Worm (Caenorhabditis elegans): Measurements from ENCODE around the gene str-151.

The str-151 gene

DNA sequence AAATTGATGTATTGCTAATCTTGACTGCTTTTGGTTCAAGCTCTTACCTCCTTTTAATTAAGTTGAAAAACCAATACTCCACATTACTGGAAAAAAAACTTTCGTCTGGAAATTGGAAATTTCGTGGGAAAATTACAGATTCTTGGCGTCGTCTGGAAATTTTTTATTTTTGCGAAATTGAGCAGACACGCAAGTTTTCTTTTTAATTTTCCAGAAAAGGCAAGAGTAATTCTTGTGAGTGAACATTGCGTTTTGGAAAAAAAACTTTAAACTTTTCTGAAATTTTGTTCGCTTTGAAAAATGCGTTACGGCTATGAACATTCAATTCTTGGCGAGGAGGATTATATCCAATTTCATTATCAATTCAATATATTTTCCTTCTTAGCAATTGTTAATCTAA lies 10.4 kb upstream of the str-151 start, which contains the start of gene sru-45:
TSS of gene sru-45 (plus strand) at position 301 of the 400 bp plus-strand sequence.
- TF ChIP-seq spr-3 (GFP tag; optimal IDR thresholded peaks at IDR 0.05) (no peak), spr-1 (tag; optimal IDR thresholded peaks at IDR 0.05) (no peak), ZK337.2 (GFP tag; IDR thresholded peaks at IDR 0.05) (no peak), dmd-6 (GFP tag; IDR thresholded peaks at IDR 0.05) (no peak)

DNA sequence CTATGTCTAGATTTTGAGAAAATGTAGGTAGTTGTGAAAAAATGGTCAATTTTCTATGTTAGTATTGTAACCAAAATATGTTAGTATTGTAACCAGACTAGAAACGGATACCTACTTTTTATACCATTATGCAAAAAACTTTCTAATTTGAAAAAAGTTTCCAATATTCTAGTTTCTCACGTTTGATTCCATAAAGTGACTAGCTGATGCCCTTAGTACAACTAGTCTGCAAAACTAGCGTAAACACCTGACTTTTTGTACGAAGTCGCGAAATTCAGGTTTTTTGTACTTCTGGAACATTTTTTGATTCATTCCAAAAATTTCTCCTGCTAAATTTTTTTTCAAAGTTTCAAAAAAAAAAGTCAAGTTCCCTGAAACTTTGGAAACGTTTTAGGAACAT lies 7.9 kb upstream of the str-151 start:
- TF ChIP-seq ceh-28 (tag; optimal IDR thresholded peaks at IDR 0.05) (no peak), unc-62 (GFP tag; optimal IDR thresholded peaks at IDR 0.05 in 1 of 2) (peak in 1 of 2 experiments; percentile 78), unc-62 (tag; optimal IDR thresholded peaks at IDR 0.05) (no peak), egl-27 (tag; optimal IDR thresholded peaks at IDR 0.05) (no peak), nhr-10 (tag; optimal IDR thresholded peaks at IDR 0.05) (no peak), aha-1 (tag) (peak; percentile 76)

DNA sequence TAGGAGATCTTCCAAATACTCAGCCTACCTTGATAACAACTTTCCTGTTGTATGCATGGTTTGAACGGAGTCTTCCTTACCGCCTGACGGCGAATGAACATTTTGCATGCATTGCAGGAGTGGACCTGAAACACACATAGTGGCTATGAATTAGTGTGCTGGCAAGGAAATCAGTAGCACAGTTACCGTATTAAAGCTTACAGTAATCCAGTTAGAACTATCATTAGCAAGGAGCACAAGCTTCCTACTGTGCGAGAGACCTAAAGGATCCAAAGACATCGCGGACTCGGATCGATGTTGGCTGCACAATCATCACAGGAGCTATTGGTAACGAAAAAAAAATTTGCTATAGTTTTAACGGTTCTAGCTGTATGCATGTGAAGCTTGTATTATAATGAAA lies 5.3 kb upstream of the str-151 start, which contains the start of gene nhr-233:
TSS of gene nhr-233 (minus strand) at position 101 of the 400 bp plus-strand sequence.
- TF ChIP-seq unc-62 (GFP tag; optimal IDR thresholded peaks at IDR 0.05 in 1 of 2) (peak in 1 of 2 experiments; percentile 19), unc-62 (tag; optimal IDR thresholded peaks at IDR 0.05) (no peak), D1046.2 (GFP tag; IDR thresholded peaks at IDR 0.05) (no peak), nhr-10 (tag; optimal IDR thresholded peaks at IDR 0.05) (no peak)

DNA sequence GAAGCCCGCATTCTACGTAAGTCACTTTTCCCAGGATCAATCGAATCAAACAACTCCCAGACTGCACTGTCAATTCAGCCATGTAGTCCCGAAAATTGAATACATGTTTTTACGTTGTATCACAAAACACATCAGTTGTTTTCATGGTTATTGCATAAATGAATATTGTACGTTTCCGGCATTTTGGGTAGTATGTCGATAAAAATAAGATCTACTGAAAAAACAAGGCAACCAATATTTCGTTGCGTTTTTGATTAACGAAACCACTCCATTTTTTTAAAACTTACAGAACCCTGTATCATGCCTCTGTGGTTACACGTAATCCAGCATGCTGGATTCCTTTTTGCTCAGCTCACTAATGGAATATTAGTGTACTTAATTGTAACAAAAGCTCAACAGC lies 2.8 kb upstream of the str-151 start, which contains the start of gene str-149:
TSS of gene str-149 (plus strand) at position 301 of the 400 bp plus-strand sequence.
- TF ChIP-seq T20F7.1 (GFP tag; optimal IDR thresholded peaks at IDR 0.05) (no peak), lin-15B (tag; optimal IDR thresholded peaks at IDR 0.05) (no peak), snpc-4 (tag; optimal IDR thresholded peaks at IDR 0.05) (no peak), daf-16 (GFP tag; optimal IDR thresholded peaks at IDR 0.05) (no peak), daf-16 (tag; optimal IDR thresholded peaks at IDR 0.05) (no peak), mes-2 (tag; optimal IDR thresholded peaks at IDR 0.05; ENCODE audit: poor library complexity, severe bottlenecking) (no peak), madf-9 (GFP tag; conservative IDR thresholded peaks at IDR 0.05) (no peak), lin-29 (GFP tag; IDR thresholded peaks at IDR 0.05) (no peak), F10B5.3 (tag; optimal IDR thresholded peaks at IDR 0.05) (no peak)

DNA sequence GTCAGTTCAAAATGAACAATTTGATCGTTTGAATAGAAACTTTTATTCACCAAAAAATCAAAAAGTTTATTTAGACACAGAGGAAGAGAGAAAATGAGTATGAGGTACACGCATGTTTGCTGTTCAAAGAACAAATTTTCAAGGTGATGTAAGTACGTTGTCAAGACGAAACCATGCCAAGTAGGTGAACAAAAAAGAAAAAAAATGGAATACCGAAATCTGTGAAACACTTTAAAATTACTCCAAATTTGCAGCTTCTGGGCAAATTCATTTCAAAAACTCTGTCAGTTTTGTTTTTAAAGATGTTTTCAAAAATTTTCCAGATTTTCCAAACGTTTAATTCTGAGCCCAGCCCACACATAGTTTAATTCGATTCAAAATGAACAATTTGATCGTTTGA lies 4.4 kb downstream of the str-151 start, which contains the start of gene nhr-271:
TSS of gene nhr-271 (minus strand) at position 101 of the 400 bp plus-strand sequence.
- TF ChIP-seq daf-8 (GFP tag; IDR thresholded peaks at IDR 0.05) (no peak), fkh-10 (GFP tag; optimal IDR thresholded peaks at IDR 0.05) (no peak), ceh-32 (tag; optimal IDR thresholded peaks at IDR 0.05; ENCODE audit: poor library complexity) (no peak), unc-62 (GFP tag; optimal IDR thresholded peaks at IDR 0.05 in 1 of 2) (no peak), unc-62 (tag; optimal IDR thresholded peaks at IDR 0.05) (no peak), ces-1 (GFP tag; optimal IDR thresholded peaks at IDR 0.05) (no peak), ceh-20 (GFP tag; IDR thresholded peaks at IDR 0.05) (no peak), hif-1 (tag; optimal IDR thresholded peaks at IDR 0.05) (no peak), zfp-2 (tag; optimal IDR thresholded peaks at IDR 0.05) (no peak), ceh-62 (tag; optimal IDR thresholded peaks at IDR 0.05) (no peak)

DNA sequence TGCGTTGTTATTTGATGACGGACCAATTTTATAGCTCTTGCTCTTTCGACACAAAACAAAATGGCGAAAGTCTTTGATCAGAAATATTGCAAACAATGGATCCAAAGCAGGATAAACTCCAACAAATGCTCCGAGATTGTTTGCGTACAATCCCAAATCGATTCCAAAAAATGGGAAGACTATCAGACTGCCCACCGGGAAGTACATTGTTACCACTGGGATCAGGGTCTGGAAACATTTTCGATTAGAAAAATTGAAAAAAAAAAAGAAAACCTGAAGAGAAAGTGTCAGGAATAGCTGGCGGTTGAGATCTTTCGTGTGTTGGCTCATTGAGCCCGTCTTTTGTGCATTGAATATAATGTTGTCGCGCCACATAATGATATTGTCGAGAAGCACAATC lies 5.1 kb downstream of the str-151 start:
- no peak for TF ChIP-seq hmg-1.1 (GFP tag; IDR thresholded peaks at IDR 0.05)
- no peak for TF ChIP-seq set-16 (GFP tag; IDR thresholded peaks at IDR 0.05)
- peak; percentile 46 for TF ChIP-seq aha-1 (tag)
- TF ChIP-seq fos-1 (tag; optimal IDR thresholded peaks at IDR 0.05) = no peak
- TF ChIP-seq zfp-2 (tag; optimal IDR thresholded peaks at IDR 0.05) = no peak
- no peak for TF ChIP-seq R02D3.7 (tag; optimal IDR thresholded peaks at IDR 0.05)
- no peak for TF ChIP-seq unc-130 (GFP tag; optimal IDR thresholded peaks at IDR 0.05)
- no peak for TF ChIP-seq arid-1 (GFP tag; conservative IDR thresholded peaks at IDR 0.05)

All from whole organism, L4 larva.